Worm (Caenorhabditis elegans) whole organism, L1 larva: Measurements from ENCODE around the gene C14E2.1.

Experiments
- C04F5.9 ChIP-seq: sonication (generic microtip); optimal IDR thresholded peaks from 2 replicates; lab custom pipeline; 2016; ENCODE audit warnings: missing genetic modification characterization, missing compliant biosample characterization
- C34B4.2 ChIP-seq: sonication (generic microtip); optimal IDR thresholded peaks from 2 replicates; lab custom pipeline; 2017; ENCODE audit warnings: mild to moderate bottlenecking, missing genetic modification characterization, missing compliant biosample characterization
- F16B12.6 ChIP-seq: fragments of 150-350 bp; optimal IDR thresholded peaks from 2 replicates; lab custom pipeline; 2014; ENCODE audit warnings: missing biosample characterization, missing genetic modification characterization
- Y116A8C.19 ChIP-seq: sonication (generic microtip); optimal IDR thresholded peaks from 2 replicates; lab custom pipeline; 2016; ENCODE audit warnings: missing compliant biosample characterization, missing genetic modification characterization, borderline replicate concordance
- aha-1 ChIP-seq: fragments of 150-350 bp; optimal IDR thresholded peaks from 2 replicates; lab custom pipeline; 2014; ENCODE audit warnings: missing biosample characterization, missing genetic modification characterization
- ceh-63 ChIP-seq: fragments of 200-800 bp; sonication (Bioruptor generic); optimal IDR thresholded peaks from 2 replicates; lab custom pipeline; 2018; ENCODE audit warnings: mild to moderate bottlenecking, missing genetic modification characterization, missing compliant biosample characterization
- ceh-82 ChIP-seq, 3 experiments: fragments of 150-350 bp in 1 of 3; sonication (generic microtip) in 2 of 3; optimal IDR thresholded peaks; 2 replicates each; lab custom pipeline; 2014 to 2017; ENCODE audit warnings: missing biosample characterization in 3 of 3, missing genetic modification characterization in 3 of 3
- ceh-88 ChIP-seq: fragments of 200-800 bp; sonication (Bioruptor generic); IDR thresholded peaks from 2 replicates; pipeline ENCODE4 v1.3.6; 2022; ENCODE audit warnings: missing genetic modification characterization, missing compliant biosample characterization
- ceh-90 ChIP-seq: sonication (generic microtip); optimal IDR thresholded peaks from 2 replicates; lab custom pipeline; 2016; ENCODE audit warnings: missing genetic modification characterization, missing compliant biosample characterization
- dpl-1 ChIP-seq, 3 experiments: fragments of 150-350 bp in 2 of 3; sonication (generic microtip) in 1 of 3; optimal IDR thresholded peaks; 2 replicates each; lab custom pipeline; 2014 to 2017; ENCODE audit warnings: missing biosample characterization in 3 of 3, missing genetic modification characterization in 3 of 3, missing genetic modification reagents in 3 of 3
- dsc-1 ChIP-seq: sonication (generic microtip); optimal IDR thresholded peaks from 2 replicates; lab custom pipeline; 2016; ENCODE audit warnings: mild to moderate bottlenecking, missing genetic modification characterization, missing compliant biosample characterization
- efl-1 ChIP-seq, 4 experiments: fragments of 150-350 bp; optimal IDR thresholded peaks in 3 of 4; peaks in 1 of 4; 1 replicate in 1 of 4; 2 replicates in 3 of 4; lab custom pipeline; 2014; ENCODE audit warnings: missing biosample characterization in 2 of 4, missing genetic modification characterization in 2 of 4, missing genetic modification reagents in 2 of 4
- egl-13 ChIP-seq: sonication (generic microtip); optimal IDR thresholded peaks from 2 replicates; lab custom pipeline; 2016; ENCODE audit warnings: missing genotype, missing genetic modification reagents, missing genetic modification characterization, missing compliant biosample characterization
- egl-27 ChIP-seq, 2 experiments: fragments of 150-350 bp in 1 of 2; sonication (generic microtip); optimal IDR thresholded peaks; 3 replicates each; lab custom pipeline; 2017 to 2018; ENCODE audit warnings: missing biosample characterization in 2 of 2, missing genetic modification characterization in 2 of 2, missing genetic modification reagents in 2 of 2
- elt-2 ChIP-seq: sonication (generic microtip); optimal IDR thresholded peaks from 2 replicates; lab custom pipeline; 2016; ENCODE audit warnings: missing genetic modification characterization, mild to moderate bottlenecking, inconsistent platforms, missing compliant biosample characterization, missing genetic modification reagents
- elt-3 ChIP-seq, 6 experiments: fragments of 150-350 bp in 1 of 6; sonication (generic microtip); optimal IDR thresholded peaks; 2 replicates each; lab custom pipeline; 2017 to 2018; ENCODE audit warnings: missing biosample characterization in 6 of 6, missing genetic modification characterization in 6 of 6, inconsistent platforms in 1 of 6
- fkh-10 ChIP-seq: sonication (generic microtip); optimal IDR thresholded peaks from 2 replicates; lab custom pipeline; 2017; ENCODE audit warnings: missing biosample characterization, missing genetic modification reagents, missing genetic modification characterization
- fkh-8 ChIP-seq: sonication (generic microtip); optimal IDR thresholded peaks from 2 replicates; lab custom pipeline; 2016; ENCODE audit warnings: mild to moderate bottlenecking, missing genetic modification characterization, missing compliant biosample characterization
- fos-1 ChIP-seq: fragments of 150-350 bp; optimal IDR thresholded peaks from 2 replicates; lab custom pipeline; 2014; ENCODE audit warnings: missing biosample characterization, missing genetic modification characterization
- hpl-2 ChIP-seq: fragments of 150-350 bp; optimal IDR thresholded peaks from 2 replicates; lab custom pipeline; 2014; ENCODE audit warnings: missing biosample characterization, missing genetic modification reagents, missing genetic modification characterization
- jun-1 ChIP-seq: fragments of 150-350 bp; optimal IDR thresholded peaks from 2 replicates; lab custom pipeline; 2014; ENCODE audit warnings: missing biosample characterization, missing genetic modification reagents, missing genetic modification characterization
- lin-15B ChIP-seq: fragments of 150-350 bp; sonication (generic microtip); optimal IDR thresholded peaks from 3 replicates; lab custom pipeline; 2014; ENCODE audit warnings: missing biosample characterization, missing genetic modification characterization
- lin-35 ChIP-seq, 2 experiments: fragments of 150-350 bp; optimal IDR thresholded peaks; 2 replicates each; lab custom pipeline; 2014; ENCODE audit warnings: missing biosample characterization in 2 of 2, missing genetic modification characterization in 2 of 2, missing genetic modification reagents in 2 of 2
- lin-39 ChIP-seq: fragments of 150-350 bp; optimal IDR thresholded peaks from 2 replicates; lab custom pipeline; 2014; ENCODE audit warnings: missing biosample characterization, missing genetic modification reagents, missing genetic modification characterization
- lsy-2 ChIP-seq, 2 experiments: fragments of 150-350 bp; optimal IDR thresholded peaks; 2 replicates each; lab custom pipeline; 2014; ENCODE audit warnings: missing biosample characterization in 2 of 2, missing genetic modification characterization in 2 of 2
- mef-2 ChIP-seq: fragments of 150-350 bp; optimal IDR thresholded peaks from 2 replicates; lab custom pipeline; 2014; ENCODE audit warnings: missing biosample characterization, missing genetic modification characterization
- nhr-19 ChIP-seq: fragments of 200-800 bp; sonication (Bioruptor generic); conservative IDR thresholded peaks from 2 replicates; pipeline ENCODE4 v1.3.6; 2022; ENCODE audit warnings: missing genetic modification characterization, missing compliant biosample characterization
- nhr-28 ChIP-seq: fragments of 150-350 bp; optimal IDR thresholded peaks from 2 replicates; lab custom pipeline; 2014; ENCODE audit warnings: missing biosample characterization, missing genetic modification characterization
- nhr-47 ChIP-seq: sonication (generic microtip); optimal IDR thresholded peaks from 2 replicates; lab custom pipeline; 2016; ENCODE audit warnings: mild to moderate bottlenecking, missing genetic modification characterization, moderate library complexity, missing compliant biosample characterization
- nhr-71 ChIP-seq: sonication (generic microtip); optimal IDR thresholded peaks from 2 replicates; lab custom pipeline; 2016; ENCODE audit warnings: mild to moderate bottlenecking, missing genetic modification characterization, moderate library complexity, missing compliant biosample characterization
- nhr-76 ChIP-seq: sonication (generic microtip); optimal IDR thresholded peaks from 2 replicates; lab custom pipeline; 2017; ENCODE audit warnings: missing biosample characterization, missing genetic modification characterization
- nhr-84 ChIP-seq: sonication (generic microtip); optimal IDR thresholded peaks from 2 replicates; lab custom pipeline; 2017; ENCODE audit warnings: missing biosample characterization, missing genetic modification characterization
- nhr-85 ChIP-seq: sonication (generic microtip); peaks from one replicate; lab custom pipeline; 2016; ENCODE audit warnings: missing genetic modification characterization, inconsistent platforms, missing compliant biosample characterization
- nhr-90 ChIP-seq: sonication (generic microtip); optimal IDR thresholded peaks from 2 replicates; lab custom pipeline; 2016; ENCODE audit warnings: mild to moderate bottlenecking, missing genetic modification characterization, missing compliant biosample characterization; ENCODE audit not compliant: poor library complexity
- pqm-1 ChIP-seq: sonication (generic microtip); optimal IDR thresholded peaks from 3 replicates; lab custom pipeline; 2017; ENCODE audit warnings: missing biosample characterization, missing genetic modification characterization
- rnt-1 ChIP-seq: sonication (generic microtip); optimal IDR thresholded peaks from 2 replicates; lab custom pipeline; 2016; ENCODE audit warnings: mild to moderate bottlenecking, missing genetic modification characterization, moderate library complexity, missing compliant biosample characterization
- skn-1 ChIP-seq: fragments of 150-350 bp; optimal IDR thresholded peaks from 2 replicates; lab custom pipeline; 2014; ENCODE audit warnings: missing biosample characterization, missing genetic modification characterization
- snpc-4 ChIP-seq: fragments of 150-350 bp; optimal IDR thresholded peaks from 2 replicates; lab custom pipeline; 2014; ENCODE audit warnings: missing biosample characterization, missing genetic modification characterization
- snu-23 ChIP-seq: sonication (generic microtip); optimal IDR thresholded peaks from 2 replicates; lab custom pipeline; 2016; ENCODE audit warnings: missing genetic modification characterization, missing compliant biosample characterization
- sox-4 ChIP-seq: sonication (generic microtip); optimal IDR thresholded peaks from 2 replicates; lab custom pipeline; 2016; ENCODE audit warnings: missing genetic modification characterization, missing compliant biosample characterization
- sptf-1 ChIP-seq: fragments of 150-350 bp; optimal IDR thresholded peaks from 2 replicates; lab custom pipeline; 2014; ENCODE audit warnings: missing biosample characterization, missing genetic modification characterization
- sup-37 ChIP-seq: fragments of 200-800 bp; sonication (Bioruptor generic); optimal IDR thresholded peaks from 2 replicates; lab custom pipeline; 2018; ENCODE audit warnings: mild to moderate bottlenecking, missing genetic modification characterization, missing compliant biosample characterization
- swsn-7 ChIP-seq: sonication (generic microtip); optimal IDR thresholded peaks from 2 replicates; lab custom pipeline; 2016; ENCODE audit warnings: missing genetic modification characterization, missing compliant biosample characterization
- tbx-2 ChIP-seq: sonication (generic microtip); optimal IDR thresholded peaks from 2 replicates; lab custom pipeline; 2016; ENCODE audit warnings: missing genetic modification characterization, missing compliant biosample characterization
- tlp-1 ChIP-seq: fragments of 150-350 bp; optimal IDR thresholded peaks from 2 replicates; lab custom pipeline; 2014; ENCODE audit warnings: missing biosample characterization, missing genetic modification characterization
- unc-86 ChIP-seq: sonication (generic microtip); optimal IDR thresholded peaks from 2 replicates; lab custom pipeline; 2016; ENCODE audit warnings: missing genetic modification characterization, missing compliant biosample characterization
- unc-98 ChIP-seq: fragments of 200-800 bp; sonication (Bioruptor generic); IDR thresholded peaks from 2 replicates; pipeline ENCODE4 v1.3.6; 2022; ENCODE audit warnings: missing genetic modification characterization, missing compliant biosample characterization
- xbp-1 ChIP-seq: sonication (generic microtip); optimal IDR thresholded peaks from 2 replicates; lab custom pipeline; 2016; ENCODE audit warnings: missing genetic modification characterization, missing compliant biosample characterization
- zag-1 ChIP-seq: fragments of 150-350 bp; optimal IDR thresholded peaks from 2 replicates; lab custom pipeline; 2014; ENCODE audit warnings: missing biosample characterization, missing genetic modification characterization
- ztf-4 ChIP-seq: fragments of 150-350 bp; optimal IDR thresholded peaks from 2 replicates; lab custom pipeline; 2014; ENCODE audit warnings: missing biosample characterization, missing genetic modification characterization

Gene C14E2.1

ce11 chrX:1837703-1838102 lies 11.4 kb downstream of the C14E2.1 start (continued):
- TF ChIP-seq ceh-88 (GFP tag; lab: Robert Waterston, UW) (no peak), lin-39 (no peak), nhr-90 (tag; lab: Kevin White, UChicago) (peak; percentile 67), jun-1 (no peak), rnt-1 (peak; percentile 68), ceh-90 (no peak), snu-23 (GFP tag; lab: Kevin White, UChicago) (peak; percentile 63), dsc-1 (tag; lab: Kevin White, UChicago) (peak; percentile 57), fkh-8 (tag; lab: Kevin White, UChicago) (peak; percentile 55), elt-3 (tag; optimal IDR thresholded peaks at IDR 0.05; lab: Kevin White, UChicago) (peak in 1 of 6 experiments; percentile 22), C34B4.2 (no peak), nhr-19 (GFP tag; lab: Robert Waterston, UW) (peak; percentile 63), snpc-4 (peak; percentile 22), nhr-28 (no peak), nhr-85 (tag; lab: Kevin White, UChicago) (no peak), swsn-7 (tag; lab: Kevin White, UChicago) (peak; percentile 45), lsy-2 (tag; optimal IDR thresholded peaks at IDR 0.05; lab: Kevin White, UChicago) (peak in 1 of 2 experiments; percentile 16), Y116A8C.19 (no peak), skn-1 (tag; lab: Kevin White, UChicago) (peak; percentile 73), ceh-82 (tag; optimal IDR thresholded peaks at IDR 0.05; lab: Kevin White, UChicago) (peak in 2 of 3 experiments; percentile 40 to 56), tlp-1 (tag; lab: Kevin White, UChicago) (no peak), unc-98 (GFP tag; lab: Robert Waterston, UW) (no peak), nhr-71 (tag; lab: Kevin White, UChicago) (peak; percentile 62), unc-86 (tag; lab: Kevin White, UChicago) (no peak), aha-1 (tag; lab: Kevin White, UChicago) (no peak), egl-13 (tag; lab: Kevin White, UChicago) (peak; percentile 11), dpl-1 (GFP tag; optimal IDR thresholded peaks at IDR 0.05; lab: Kevin White, UChicago) (peak in 2 of 3 experiments; percentile 11 to 15), lin-15B (tag; lab: Kevin White, UChicago) (no peak), efl-1 (optimal IDR thresholded peaks at IDR 0.05; lab: Kevin White, UChicago) (peak in 1 of 2 experiments; percentile 21), efl-1 (GFP tag; optimal IDR thresholded peaks at IDR 0.05 in 1 of 2; lab: Kevin White, UChicago) (no peak), sptf-1 (tag; lab: Kevin White, UChicago) (no peak), F16B12.6 (tag; lab: Kevin White, UChicago) (no peak), lin-35 (GFP tag; optimal IDR thresholded peaks at IDR 0.05; lab: Kevin White, UChicago) (peak in 1 of 2 experiments; percentile 64), sox-4 (tag; lab: Kevin White, UChicago) (peak; percentile 6)
- TF ChIP-seq, all 84 proteins: peak for 27

ce11 chrX:1845493-1845892 lies 19.2 kb downstream of the C14E2.1 start, which contains the start of gene T26C11.4:
TSS of gene T26C11.4 (minus strand) at chrX:1845546.
- TF ChIP-seq zag-1 (tag; lab: Kevin White, UChicago) = no peak
- TF ChIP-seq mef-2 (tag; lab: Kevin White, UChicago) = no peak
- TF ChIP-seq ceh-88 (GFP tag; lab: Robert Waterston, UW) = no peak
- TF ChIP-seq fkh-10 (GFP tag; lab: Kevin White, UChicago) = no peak
- TF ChIP-seq ceh-63 = no peak
- TF ChIP-seq C04F5.9 (tag; lab: Kevin White, UChicago) = no peak
- no peak for TF ChIP-seq egl-27 (tag; optimal IDR thresholded peaks at IDR 0.05; lab: Kevin White, UChicago)
- TF ChIP-seq elt-2 (tag; lab: Kevin White, UChicago) = no peak
- no peak for TF ChIP-seq nhr-90 (tag; lab: Kevin White, UChicago)
- TF ChIP-seq tbx-2 (tag; lab: Kevin White, UChicago) = peak; percentile 8
- TF ChIP-seq fos-1 (tag; lab: Kevin White, UChicago) = no peak
- no peak for TF ChIP-seq fkh-8 (tag; lab: Kevin White, UChicago)
- TF ChIP-seq jun-1 = no peak
- no peak for TF ChIP-seq ztf-4 (tag; lab: Kevin White, UChicago)
- no peak for TF ChIP-seq swsn-7 (tag; lab: Kevin White, UChicago)
- TF ChIP-seq unc-86 (tag; lab: Kevin White, UChicago) = no peak
- peak; percentile 54 for TF ChIP-seq skn-1 (tag; lab: Kevin White, UChicago)
- peak; percentile 50 for TF ChIP-seq snu-23 (GFP tag; lab: Kevin White, UChicago)
- peak; percentile 67 to 77 (median 72) for TF ChIP-seq dpl-1 (GFP tag; optimal IDR thresholded peaks at IDR 0.05; lab: Kevin White, UChicago)
- no peak for TF ChIP-seq pqm-1 (tag; lab: Kevin White, UChicago)
- no peak for TF ChIP-seq F16B12.6 (tag; lab: Kevin White, UChicago)
- no peak for TF ChIP-seq unc-98 (GFP tag; lab: Robert Waterston, UW)
- TF ChIP-seq rnt-1 = peak; percentile 21
- peak; percentile 47 for TF ChIP-seq nhr-47 (tag; lab: Kevin White, UChicago)
- TF ChIP-seq xbp-1 (tag; lab: Kevin White, UChicago) = peak; percentile 3
- no peak for TF ChIP-seq ceh-90
- TF ChIP-seq lsy-2 (tag; optimal IDR thresholded peaks at IDR 0.05; lab: Kevin White, UChicago) = peak; percentile 24 to 29
- no peak for TF ChIP-seq sup-37 (GFP tag; lab: Kevin White, UChicago)
- TF ChIP-seq nhr-76 (tag; lab: Kevin White, UChicago) = no peak
- TF ChIP-seq egl-13 (tag; lab: Kevin White, UChicago) = peak; percentile 6
- no peak for TF ChIP-seq nhr-84 (tag; lab: Kevin White, UChicago)
- no peak for TF ChIP-seq hpl-2 (GFP tag; lab: Kevin White, UChicago)
